Worm (Caenorhabditis elegans) whole organism, L1 larva: Measurements from ENCODE around the gene swsn-1.

Experiments used
- aha-1 ChIP-seq: fragments of 150-350 bp; optimal IDR thresholded peaks from 2 replicates; lab custom pipeline; 2014; ENCODE audit warnings: missing biosample characterization, missing genetic modification characterization
- ama-1 ChIP-seq: fragments of 150-350 bp; optimal IDR thresholded peaks from 2 replicates; lab custom pipeline; 2014
- ceh-8 ChIP-seq: fragments of 200-800 bp; sonication (Bioruptor generic); optimal IDR thresholded peaks from 2 replicates; lab custom pipeline; 2018; ENCODE audit warnings: mild to moderate bottlenecking, missing genetic modification characterization, moderate library complexity, missing compliant biosample characterization
- efl-1 ChIP-seq, 4 experiments: fragments of 150-350 bp; optimal IDR thresholded peaks in 3 of 4; peaks in 1 of 4; 1 replicate in 1 of 4; 2 replicates in 3 of 4; lab custom pipeline; 2014; ENCODE audit warnings: missing biosample characterization in 2 of 4, missing genetic modification characterization in 2 of 4, missing genetic modification reagents in 2 of 4
- efl-3 ChIP-seq: fragments of 200-800 bp; sonication (Bioruptor generic); optimal IDR thresholded peaks from 2 replicates; lab custom pipeline; 2018; ENCODE audit warnings: mild to moderate bottlenecking, missing genetic modification characterization, missing compliant biosample characterization
- egl-13 ChIP-seq: sonication (generic microtip); optimal IDR thresholded peaks from 2 replicates; lab custom pipeline; 2016; ENCODE audit warnings: missing genotype, missing genetic modification reagents, missing genetic modification characterization, missing compliant biosample characterization
- egl-27 ChIP-seq, 2 experiments: fragments of 150-350 bp in 1 of 2; sonication (generic microtip); optimal IDR thresholded peaks; 3 replicates each; lab custom pipeline; 2017 to 2018; ENCODE audit warnings: missing biosample characterization in 2 of 2, missing genetic modification characterization in 2 of 2, missing genetic modification reagents in 2 of 2
- ets-5 ChIP-seq: fragments of 200-800 bp; sonication (Bioruptor generic); IDR thresholded peaks from 2 replicates; pipeline ENCODE4 v1.3.6; 2022; ENCODE audit warnings: missing genetic modification characterization, missing compliant biosample characterization
- fkh-8 ChIP-seq: sonication (generic microtip); optimal IDR thresholded peaks from 2 replicates; lab custom pipeline; 2016; ENCODE audit warnings: mild to moderate bottlenecking, missing genetic modification characterization, missing compliant biosample characterization
- grh-1 ChIP-seq: fragments of 200-800 bp; sonication (Bioruptor generic); IDR thresholded peaks from 2 replicates; pipeline ENCODE4 v1.3.6; 2022; ENCODE audit warnings: missing genetic modification reagents, missing genetic modification characterization, missing compliant biosample characterization
- hlh-4 ChIP-seq: sonication (generic microtip); optimal IDR thresholded peaks from 2 replicates; lab custom pipeline; 2016; ENCODE audit warnings: mild to moderate bottlenecking, missing genetic modification characterization, missing compliant biosample characterization
- hpl-2 ChIP-seq: fragments of 150-350 bp; optimal IDR thresholded peaks from 2 replicates; lab custom pipeline; 2014; ENCODE audit warnings: missing biosample characterization, missing genetic modification reagents, missing genetic modification characterization
- irx-1 ChIP-seq: sonication (generic microtip); optimal IDR thresholded peaks from 2 replicates; lab custom pipeline; 2016; ENCODE audit warnings: missing genetic modification characterization, missing compliant biosample characterization
- isw-1 ChIP-seq: fragments of 200-800 bp; sonication (Bioruptor generic); IDR thresholded peaks from 2 replicates; pipeline ENCODE4 v1.3.6; 2022; ENCODE audit warnings: missing genetic modification characterization, missing compliant biosample characterization
- lin-15B ChIP-seq: fragments of 150-350 bp; sonication (generic microtip); optimal IDR thresholded peaks from 3 replicates; lab custom pipeline; 2014; ENCODE audit warnings: missing biosample characterization, missing genetic modification characterization
- lin-35 ChIP-seq, 2 experiments: fragments of 150-350 bp; optimal IDR thresholded peaks; 2 replicates each; lab custom pipeline; 2014; ENCODE audit warnings: missing biosample characterization in 2 of 2, missing genetic modification characterization in 2 of 2, missing genetic modification reagents in 2 of 2
- lin-39 ChIP-seq: fragments of 150-350 bp; optimal IDR thresholded peaks from 2 replicates; lab custom pipeline; 2014; ENCODE audit warnings: missing biosample characterization, missing genetic modification reagents, missing genetic modification characterization
- lir-3 ChIP-seq: sonication (generic microtip); optimal IDR thresholded peaks from 2 replicates; lab custom pipeline; 2016; ENCODE audit warnings: mild to moderate bottlenecking, missing genetic modification characterization, moderate library complexity, missing compliant biosample characterization; ENCODE audit not compliant: poor library complexity
- lsy-2 ChIP-seq, 2 experiments: fragments of 150-350 bp; optimal IDR thresholded peaks; 2 replicates each; lab custom pipeline; 2014; ENCODE audit warnings: missing biosample characterization in 2 of 2, missing genetic modification characterization in 2 of 2
- mab-9 ChIP-seq: fragments of 200-800 bp; sonication (Bioruptor generic); IDR thresholded peaks from 2 replicates; pipeline ENCODE4 v1.3.6; 2022; ENCODE audit warnings: missing genetic modification reagents, missing genetic modification characterization, missing compliant biosample characterization
- nhr-11 ChIP-seq: fragments of 150-350 bp; optimal IDR thresholded peaks from 2 replicates; lab custom pipeline; 2014; ENCODE audit warnings: missing biosample characterization, missing genetic modification characterization
- nhr-12 ChIP-seq: sonication (generic microtip); optimal IDR thresholded peaks from 2 replicates; lab custom pipeline; 2017; ENCODE audit warnings: missing biosample characterization, missing genetic modification characterization
- nhr-28 ChIP-seq: fragments of 150-350 bp; optimal IDR thresholded peaks from 2 replicates; lab custom pipeline; 2014; ENCODE audit warnings: missing biosample characterization, missing genetic modification characterization
- nhr-90 ChIP-seq: sonication (generic microtip); optimal IDR thresholded peaks from 2 replicates; lab custom pipeline; 2016; ENCODE audit warnings: mild to moderate bottlenecking, missing genetic modification characterization, missing compliant biosample characterization; ENCODE audit not compliant: poor library complexity
- rnt-1 ChIP-seq: sonication (generic microtip); optimal IDR thresholded peaks from 2 replicates; lab custom pipeline; 2016; ENCODE audit warnings: mild to moderate bottlenecking, missing genetic modification characterization, moderate library complexity, missing compliant biosample characterization
- snpc-4 ChIP-seq: fragments of 150-350 bp; optimal IDR thresholded peaks from 2 replicates; lab custom pipeline; 2014; ENCODE audit warnings: missing biosample characterization, missing genetic modification characterization
- sox-4 ChIP-seq: sonication (generic microtip); optimal IDR thresholded peaks from 2 replicates; lab custom pipeline; 2016; ENCODE audit warnings: missing genetic modification characterization, missing compliant biosample characterization
- sup-37 ChIP-seq: fragments of 200-800 bp; sonication (Bioruptor generic); optimal IDR thresholded peaks from 2 replicates; lab custom pipeline; 2018; ENCODE audit warnings: mild to moderate bottlenecking, missing genetic modification characterization, missing compliant biosample characterization
- swsn-7 ChIP-seq: sonication (generic microtip); optimal IDR thresholded peaks from 2 replicates; lab custom pipeline; 2016; ENCODE audit warnings: missing genetic modification characterization, missing compliant biosample characterization
- tbx-2 ChIP-seq: sonication (generic microtip); optimal IDR thresholded peaks from 2 replicates; lab custom pipeline; 2016; ENCODE audit warnings: missing genetic modification characterization, missing compliant biosample characterization
- unc-30 ChIP-seq: sonication (generic microtip); optimal IDR thresholded peaks from 2 replicates; lab custom pipeline; 2017; ENCODE audit warnings: missing biosample characterization, missing genetic modification characterization
- unc-62 ChIP-seq: fragments of 150-350 bp; optimal IDR thresholded peaks from 2 replicates; lab custom pipeline; 2014; ENCODE audit warnings: missing biosample characterization, missing genetic modification reagents, missing genetic modification characterization
- unc-98 ChIP-seq: fragments of 200-800 bp; sonication (Bioruptor generic); IDR thresholded peaks from 2 replicates; pipeline ENCODE4 v1.3.6; 2022; ENCODE audit warnings: missing genetic modification characterization, missing compliant biosample characterization
- zip-4 ChIP-seq: fragments of 200-800 bp; sonication (Bioruptor generic); optimal IDR thresholded peaks from 2 replicates; lab custom pipeline; 2018; ENCODE audit warnings: mild to moderate bottlenecking, missing genetic modification characterization, moderate library complexity, missing compliant biosample characterization
- ztf-4 ChIP-seq: fragments of 150-350 bp; optimal IDR thresholded peaks from 2 replicates; lab custom pipeline; 2014; ENCODE audit warnings: missing biosample characterization, missing genetic modification characterization

swsn-1 gene

DNA sequence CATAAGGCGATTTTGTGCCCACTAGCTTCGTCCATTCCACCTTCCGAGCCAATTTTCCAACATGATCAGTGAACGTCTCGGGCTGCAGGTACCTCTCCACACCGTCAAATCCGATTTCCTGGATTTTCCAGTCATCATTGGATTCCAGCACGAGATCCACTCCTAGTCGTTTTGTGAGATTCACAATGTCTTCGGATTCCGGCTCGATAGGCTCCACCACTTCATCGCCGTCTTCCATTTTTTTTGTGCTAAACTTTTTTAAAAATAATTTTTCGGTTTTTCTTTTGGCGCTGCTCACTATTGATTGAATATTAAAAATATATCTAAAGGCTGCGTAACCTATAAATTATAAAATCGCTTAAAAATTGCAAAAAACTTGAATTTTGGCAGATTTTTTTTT lies 17.7 kb upstream of the swsn-1 start, which contains the start of gene mdt-17:
TSS of gene mdt-17 (minus strand) at position 256 of the 400 bp plus-strand sequence.
- TF ChIP-seq lin-39 (tag; lab: Kevin White, UChicago), result no peak
- no peak for TF ChIP-seq irx-1 (tag; lab: Kevin White, UChicago)
- TF ChIP-seq sox-4 (tag; lab: Kevin White, UChicago), result no peak
- TF ChIP-seq lsy-2 (tag; optimal IDR thresholded peaks at IDR 0.05; lab: Kevin White, UChicago), result no peak
- TF ChIP-seq unc-62 (GFP tag; lab: Kevin White, UChicago), result no peak
- no peak for TF ChIP-seq swsn-7 (tag; lab: Kevin White, UChicago)
- no peak for TF ChIP-seq ama-1 (lab: Kevin White, UChicago)
- TF ChIP-seq hlh-4 (tag; lab: Kevin White, UChicago), result no peak
- TF ChIP-seq unc-30, result no peak

DNA sequence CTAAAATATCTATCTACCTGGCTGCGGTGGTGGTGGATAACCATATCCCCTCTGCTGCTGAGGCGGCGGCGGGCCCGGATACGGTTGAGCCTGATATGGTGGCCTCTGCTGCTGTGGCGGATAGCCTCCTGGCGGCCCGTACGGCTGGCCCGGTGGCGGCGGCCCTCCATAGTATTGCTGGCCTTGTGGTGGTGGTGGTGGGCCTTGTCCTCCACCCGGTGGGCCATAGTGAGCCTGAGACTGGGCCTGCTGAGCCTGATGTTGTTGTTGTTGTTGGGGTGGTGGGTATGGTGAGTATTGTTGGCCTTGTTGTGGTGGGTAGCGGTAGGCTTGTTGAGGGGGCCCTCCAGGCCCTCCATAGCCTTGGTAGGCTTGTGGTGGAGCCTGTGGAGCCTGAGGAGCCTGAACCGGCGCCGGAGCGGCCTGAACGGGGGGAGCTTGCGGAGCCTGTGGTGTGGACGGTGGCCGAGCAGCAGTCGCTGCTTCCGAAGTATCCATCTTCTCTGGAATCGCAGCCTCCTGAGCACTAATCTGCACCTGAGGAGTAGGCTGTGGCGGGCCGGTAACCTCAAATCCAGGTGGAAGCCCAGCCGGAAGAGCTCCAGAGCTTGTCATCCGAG lies 7.9 kb downstream of the swsn-1 start:
- TF ChIP-seq ets-5 (GFP tag; lab: Robert Waterston, UW) (0 out of 2 replicates have a peak, but pooled peaks have one; percentile 63), unc-62 (GFP tag; lab: Kevin White, UChicago) (no peak), nhr-12 (tag; lab: Kevin White, UChicago) (no peak)

DNA sequence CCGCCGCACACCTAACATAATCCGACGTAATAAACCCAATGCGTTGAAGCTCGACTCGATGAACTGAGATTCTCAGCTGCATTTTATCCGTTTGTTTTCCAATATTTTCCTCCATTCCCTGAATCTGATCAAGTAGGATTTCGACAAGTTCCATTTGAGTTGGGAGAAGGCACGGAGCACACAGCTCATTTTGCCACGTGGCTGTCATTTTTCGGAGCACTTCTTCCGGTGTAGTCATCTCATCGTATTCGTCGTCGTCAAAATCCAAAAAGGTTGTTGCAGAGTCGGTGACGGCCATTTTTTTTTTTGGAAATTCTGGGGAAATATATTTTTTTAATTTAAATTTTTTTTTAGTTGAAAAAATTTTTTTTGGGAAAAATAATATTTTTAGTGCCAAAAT lies 11.9 kb downstream of the swsn-1 start, which contains the start of gene sld-5:
TSS of gene sld-5 (minus strand) at position 317 of the 400 bp plus-strand sequence.
- TF ChIP-seq ceh-8 (GFP tag; lab: Kevin White, UChicago), result no peak
- TF ChIP-seq snpc-4, result no peak
- TF ChIP-seq efl-3 (GFP tag; lab: Kevin White, UChicago), result no peak
- TF ChIP-seq mab-9 (GFP tag; lab: Robert Waterston, UW), result no peak
- TF ChIP-seq lin-39 (tag; lab: Kevin White, UChicago), result no peak
- TF ChIP-seq, all 84 proteins: peak for 0

DNA sequence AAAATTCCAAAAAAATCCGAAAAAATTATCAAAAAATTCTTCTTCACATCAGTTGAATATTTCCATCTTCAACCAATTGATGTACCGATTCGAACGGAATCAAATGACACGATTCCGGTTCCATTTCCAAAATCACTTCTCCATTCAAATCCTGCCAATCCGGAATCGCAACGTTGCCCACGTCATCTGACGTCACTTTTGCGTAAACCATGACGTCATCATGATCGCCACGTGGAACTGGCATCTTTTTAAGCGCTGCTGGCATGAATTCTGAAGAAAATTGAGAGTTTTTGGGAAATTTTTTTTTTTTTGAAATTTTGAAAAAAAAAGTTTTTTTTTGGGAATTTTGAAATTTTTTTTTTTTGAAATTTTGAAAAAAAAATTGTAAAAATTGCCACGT lies 14.1 kb downstream of the swsn-1 start:
- TF ChIP-seq fkh-8 (tag; lab: Kevin White, UChicago), result no peak
- TF ChIP-seq tbx-2 (tag; lab: Kevin White, UChicago), result no peak
- TF ChIP-seq lin-35 (GFP tag; optimal IDR thresholded peaks at IDR 0.05; lab: Kevin White, UChicago), result no peak
- no peak for TF ChIP-seq ztf-4 (tag; lab: Kevin White, UChicago)
- TF ChIP-seq nhr-28 (tag; lab: Kevin White, UChicago), result no peak
- TF ChIP-seq aha-1, result no peak
- TF ChIP-seq hpl-2 (GFP tag; lab: Kevin White, UChicago), result no peak
- no peak for TF ChIP-seq egl-27 (tag; optimal IDR thresholded peaks at IDR 0.05; lab: Kevin White, UChicago)
- no peak for TF ChIP-seq swsn-7 (tag; lab: Kevin White, UChicago)
- TF ChIP-seq rnt-1 (tag; lab: Kevin White, UChicago), result no peak
- no peak for TF ChIP-seq lir-3 (tag; lab: Kevin White, UChicago)
- no peak for TF ChIP-seq isw-1 (GFP tag; lab: Robert Waterston, UW)
- no peak for TF ChIP-seq lin-15B (tag; lab: Kevin White, UChicago)
- no peak for TF ChIP-seq sox-4 (tag; lab: Kevin White, UChicago)
- no peak for TF ChIP-seq nhr-90 (tag; lab: Kevin White, UChicago)
- TF ChIP-seq egl-13 (tag; lab: Kevin White, UChicago), result no peak
- no peak for TF ChIP-seq efl-1 (optimal IDR thresholded peaks at IDR 0.05; lab: Kevin White, UChicago)
- TF ChIP-seq efl-1 (GFP tag; optimal IDR thresholded peaks at IDR 0.05 in 1 of 2; lab: Kevin White, UChicago), result no peak
- no peak for TF ChIP-seq unc-98 (GFP tag; lab: Robert Waterston, UW)
- TF ChIP-seq nhr-11, result no peak

DNA sequence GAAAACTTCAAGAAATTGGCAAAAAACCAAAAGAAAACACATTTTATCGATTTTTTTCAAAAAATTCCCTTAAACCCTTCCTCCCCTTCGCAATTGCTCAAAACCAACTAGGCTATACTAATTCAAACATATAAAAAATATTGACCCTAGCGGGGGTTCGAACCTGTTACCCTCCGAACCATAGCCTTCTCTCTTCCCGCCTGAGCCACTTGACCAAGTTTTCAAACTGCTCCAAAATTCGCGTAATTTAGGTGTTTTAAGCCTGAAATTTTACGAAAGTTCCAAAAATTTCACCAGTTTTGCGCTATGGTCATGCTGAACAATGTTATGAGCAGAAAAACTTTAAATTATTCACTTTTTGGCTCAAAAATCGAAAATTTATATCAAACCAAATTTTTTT lies 14.8 kb downstream of the swsn-1 start:
- TF ChIP-seq zip-4 (GFP tag; lab: Kevin White, UChicago) (no peak), nhr-12 (tag; lab: Kevin White, UChicago) (no peak), grh-1 (GFP tag; lab: Robert Waterston, UW) (no peak), sup-37 (no peak), nhr-90 (tag; lab: Kevin White, UChicago) (no peak), sox-4 (tag; lab: Kevin White, UChicago) (no peak), ets-5 (GFP tag; lab: Robert Waterston, UW) (no peak)
